Worm (Caenorhabditis elegans): Measurements from ENCODE around the gene mog-4.

mog-4 gene

DNA sequence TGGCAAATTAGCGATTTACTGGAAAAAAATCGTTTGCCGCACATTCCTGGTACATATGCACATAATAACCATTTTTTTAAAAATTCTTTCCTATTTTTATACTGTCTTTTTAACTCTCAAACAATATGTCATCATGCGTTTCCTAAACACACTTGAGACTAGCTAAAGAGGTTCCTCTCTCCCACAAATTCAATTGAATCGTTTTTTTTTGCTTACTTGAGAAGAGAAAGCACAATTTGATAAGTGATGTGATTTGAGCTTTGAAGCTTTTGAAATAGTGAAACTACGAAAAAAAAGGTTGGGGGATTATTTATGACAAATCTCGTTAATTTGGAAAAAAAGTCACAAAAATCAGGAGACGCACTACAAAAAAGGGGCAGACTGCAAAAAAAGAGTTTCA, 6.4 kb downstream of the mog-4 start:
- TF ChIP-seq aha-1 (tag): peak; percentile 30
- no peak for TF ChIP-seq daf-8 (GFP tag; IDR thresholded peaks at IDR 0.05)
- TF ChIP-seq Y48G9A.11 (GFP tag; IDR thresholded peaks at IDR 0.05): no peak
- no peak for TF ChIP-seq nhr-111 (GFP tag; optimal IDR thresholded peaks at IDR 0.05)
- TF ChIP-seq zip-2 (tag; optimal IDR thresholded peaks at IDR 0.05): no peak
- no peak for TF ChIP-seq daf-12 (tag; optimal IDR thresholded peaks at IDR 0.05)
- TF ChIP-seq sdz-12 (GFP tag; optimal IDR thresholded peaks at IDR 0.05): no peak
- no peak for TF ChIP-seq egl-27 (tag; optimal IDR thresholded peaks at IDR 0.05)
- no peak for TF ChIP-seq F26F4.8 (GFP tag; conservative IDR thresholded peaks at IDR 0.05)
- TF ChIP-seq saeg-2 (GFP tag; IDR thresholded peaks at IDR 0.05): no peak
- TF ChIP-seq nhr-25 (tag; optimal IDR thresholded peaks at IDR 0.05; ENCODE audit: borderline replicate concordance, insufficient read depth): no peak
- 0 out of 2 replicates have a peak, but pooled peaks have one; percentile 18 for TF ChIP-seq ctbp-1 (GFP tag; IDR thresholded peaks at IDR 0.05)

DNA sequence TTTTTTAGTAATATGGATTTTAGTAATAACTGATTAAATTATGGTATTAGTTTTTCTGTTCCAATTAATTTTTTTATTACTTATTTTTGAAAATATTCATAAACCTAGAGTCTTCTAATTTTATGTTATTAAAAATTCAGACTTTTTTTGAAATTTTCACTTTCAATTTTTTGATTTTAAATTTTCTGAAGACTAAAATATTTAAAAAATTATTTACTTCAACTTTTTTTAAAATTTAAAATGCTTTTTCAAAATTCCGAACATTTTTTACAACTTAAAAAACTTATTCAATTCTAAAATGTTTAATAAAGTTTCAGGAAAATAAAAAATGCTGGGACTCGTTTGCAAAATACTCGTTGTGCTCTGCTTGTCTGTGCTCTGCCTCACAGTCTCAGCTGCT, 10.8 kb downstream of the mog-4 start, which contains the start of gene nlp-41:
nlp-41 (plus strand) TSS at position 301 of the 400 bp plus-strand sequence.
- TF ChIP-seq lin-13 (GFP tag; optimal IDR thresholded peaks at IDR 0.05): no peak
- TF ChIP-seq mxl-2 (GFP tag; conservative IDR thresholded peaks at IDR 0.05): no peak
- no peak for TF ChIP-seq php-3 (GFP tag; IDR thresholded peaks at IDR 0.05)
- no peak for TF ChIP-seq aha-1 (tag)
- TF ChIP-seq lsy-2 (tag; optimal IDR thresholded peaks at IDR 0.05): no peak

- TF ChIP-seq ceh-32 (tag; optimal IDR thresholded peaks at IDR 0.05; ENCODE audit: poor library complexity): no peak
- no peak for TF ChIP-seq egl-43 (GFP tag; IDR thresholded peaks at IDR 0.05)
- TF ChIP-seq lin-15B (tag; optimal IDR thresholded peaks at IDR 0.05): no peak
- no peak for TF ChIP-seq zag-1 (tag; optimal IDR thresholded peaks at IDR 0.05)
- TF ChIP-seq spr-1 (tag; optimal IDR thresholded peaks at IDR 0.05): no peak
- TF ChIP-seq aly-2 (tag; optimal IDR thresholded peaks at IDR 0.05): no peak
- no peak for TF ChIP-seq ztf-11 (tag; optimal IDR thresholded peaks at IDR 0.05)
Measured at ce11 chrII:14548691-14549090, 12.7 kb downstream of the mog-4 start, which contains the start of gene gcy-29. Gene gcy-29, minus strand, starts transcription at chrII:14548791.

DNA sequence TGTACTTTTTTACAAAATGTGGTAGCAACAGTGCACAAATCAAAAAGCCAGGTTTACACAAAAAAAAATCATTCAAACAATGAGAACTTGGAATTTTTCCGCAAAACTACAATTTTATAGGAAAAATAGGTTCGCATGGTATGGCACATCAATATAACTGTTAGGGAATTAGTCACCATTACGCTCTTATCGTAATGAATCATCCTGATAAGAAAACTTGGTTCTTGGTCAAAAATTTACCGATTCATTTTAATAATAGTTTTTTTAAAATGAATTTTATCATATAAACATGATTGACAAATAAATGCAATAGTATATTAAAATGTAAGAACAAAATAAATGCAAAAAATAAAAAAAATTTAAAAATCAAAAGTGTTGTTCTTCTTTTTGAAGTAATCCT, 20.8 kb downstream of the mog-4 start:
- TF ChIP-seq egl-43 (GFP tag; IDR thresholded peaks at IDR 0.05) (no peak), gei-8 (GFP tag; optimal IDR thresholded peaks at IDR 0.05) (no peak), aha-1 (tag) (peak; percentile 88), pqm-1 (tag; optimal IDR thresholded peaks at IDR 0.05) (peak; percentile 38)

ce11 chrII:14537728-14538127, 23.7 kb downstream of the mog-4 start, which contains the start of the genes clec-147 and C04H5.7:
Gene clec-147, minus strand, starts transcription at chrII:14537828.
Gene C04H5.7, plus strand, starts transcription at chrII:14537946.
- no peak for TF ChIP-seq Y5F2A.4 (GFP tag; optimal IDR thresholded peaks at IDR 0.05)
- no peak for TF ChIP-seq F44E2.7 (GFP tag; IDR thresholded peaks at IDR 0.05)
- TF ChIP-seq rbr-2 (tag; optimal IDR thresholded peaks at IDR 0.05): no peak
- no peak for TF ChIP-seq aly-2 (tag; optimal IDR thresholded peaks at IDR 0.05)

DNA sequence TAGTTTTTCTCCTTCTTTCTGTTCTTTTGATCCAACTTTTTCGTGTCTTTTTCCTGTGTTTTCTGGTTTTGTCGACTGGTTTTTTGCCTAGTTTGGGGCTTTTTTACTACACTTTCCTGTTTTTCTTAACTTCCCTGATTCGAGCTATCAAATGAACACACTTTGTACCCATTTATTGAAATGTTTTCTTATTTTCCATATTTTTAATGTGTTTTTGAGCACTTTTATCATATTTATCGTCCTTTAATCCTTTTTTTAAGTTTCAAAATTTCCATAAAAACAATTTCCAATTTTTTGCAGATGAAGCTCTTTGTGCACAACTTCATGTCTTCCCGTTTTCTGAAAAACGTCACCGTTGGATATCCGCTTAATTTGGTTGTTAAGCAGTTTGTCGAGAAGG, 27.4 kb downstream of the mog-4 start, which contains the start of gene C04H5.1:
C04H5.1 (plus strand) TSS at position 301 of the 400 bp plus-strand sequence.
- TF ChIP-seq Y105C5A.15 (GFP tag; IDR thresholded peaks at IDR 0.05) (no peak), snpc-4 (tag; optimal IDR thresholded peaks at IDR 0.05) (no peak), lim-7 (GFP tag; IDR thresholded peaks at IDR 0.05) (no peak), gei-8 (GFP tag; optimal IDR thresholded peaks at IDR 0.05) (no peak), T20F7.1 (GFP tag; optimal IDR thresholded peaks at IDR 0.05) (no peak), sdz-12 (GFP tag; optimal IDR thresholded peaks at IDR 0.05) (no peak), aha-1 (tag) (peak; percentile 40), madf-9 (GFP tag; conservative IDR thresholded peaks at IDR 0.05) (no peak)

All from whole organism, L4 larva.